Worm (Caenorhabditis elegans) whole organism, L3 larva: ENCODE results near the gene clec-208.

Experiments used
- elt-3 ChIP-seq, 3 experiments: fragments of 150-350 bp in 1 of 3; sonication (generic microtip) in 2 of 3; optimal IDR thresholded peaks; 2 replicates in 2 of 3; 4 replicates in 1 of 3; lab custom pipeline; 2014 to 2017; ENCODE audit warnings: missing biosample characterization in 3 of 3, missing genetic modification characterization in 3 of 3
- fkh-10 ChIP-seq: sonication (generic microtip); optimal IDR thresholded peaks from 2 replicates; lab custom pipeline; 2017; ENCODE audit warnings: missing biosample characterization, missing genetic modification reagents, missing genetic modification characterization
- hmg-11 ChIP-seq: sonication (generic microtip); optimal IDR thresholded peaks from 2 replicates; lab custom pipeline; 2016; ENCODE audit warnings: missing genetic modification characterization, missing compliant biosample characterization
- jun-1 ChIP-seq: fragments of 150-350 bp; optimal IDR thresholded peaks from 2 replicates; lab custom pipeline; 2014; ENCODE audit warnings: missing biosample characterization, missing genetic modification reagents, missing genetic modification characterization
- lin-15B ChIP-seq: fragments of 150-350 bp; optimal IDR thresholded peaks from 2 replicates; lab custom pipeline; 2014; ENCODE audit warnings: missing biosample characterization, missing genetic modification characterization
- nhr-11 ChIP-seq: fragments of 150-350 bp; optimal IDR thresholded peaks from 2 replicates; lab custom pipeline; 2014; ENCODE audit warnings: missing biosample characterization, missing genetic modification characterization
- nhr-23 ChIP-seq: fragments of 150-350 bp; optimal IDR thresholded peaks from 2 replicates; lab custom pipeline; 2014; ENCODE audit warnings: missing biosample characterization, missing genetic modification reagents, missing genetic modification characterization
- pha-4 ChIP-seq: fragments of 150-350 bp; optimal IDR thresholded peaks from 2 replicates; lab custom pipeline; 2014; ENCODE audit warnings: missing biosample characterization, missing genetic modification reagents, missing genetic modification characterization
- pqm-1 ChIP-seq: fragments of 150-350 bp; optimal IDR thresholded peaks from 2 replicates; lab custom pipeline; 2017; ENCODE audit warnings: missing biosample characterization, missing genetic modification characterization, inconsistent platforms
- snpc-4 ChIP-seq: fragments of 150-350 bp; optimal IDR thresholded peaks from 2 replicates; lab custom pipeline; 2014; ENCODE audit warnings: missing biosample characterization, missing genetic modification characterization
- tbx-2 ChIP-seq: sonication (generic microtip); optimal IDR thresholded peaks from 2 replicates; lab custom pipeline; 2016; ENCODE audit warnings: mild to moderate bottlenecking, missing genetic modification characterization, missing compliant biosample characterization

- TF ChIP-seq snpc-4 (no peak), nhr-23 (tag; lab: Kevin White, UChicago) (no peak), pha-4 (tag; lab: Kevin White, UChicago) (no peak), lin-15B (no peak), pqm-1 (tag; lab: Kevin White, UChicago) (no peak), nhr-11 (tag; lab: Kevin White, UChicago) (no peak), hmg-11 (tag; lab: Kevin White, UChicago) (no peak), jun-1 (tag; lab: Kevin White, UChicago) (no peak), fkh-10 (GFP tag; lab: Kevin White, UChicago) (no peak), elt-3 (tag; optimal IDR thresholded peaks at IDR 0.05; lab: Kevin White, UChicago) (no peak), tbx-2 (tag; lab: Kevin White, UChicago) (no peak)
Measured at ce11 chrV:2068728-2069443, 28.9 kb upstream of the clec-208 start.
